Worm (Caenorhabditis elegans) whole organism, L2 larva: ENCODE data around the gene ets-4.

Source experiments
- ZK546.5 ChIP-seq: sonication (generic microtip); optimal IDR thresholded peaks from 2 replicates; lab custom pipeline; 2017; ENCODE audit warnings: missing biosample characterization, missing genetic modification characterization
- ama-1 ChIP-seq: fragments of 150-350 bp; optimal IDR thresholded peaks from 2 replicates; lab custom pipeline; 2018; ENCODE audit warnings: inconsistent platforms
- fos-1 ChIP-seq: fragments of 150-350 bp; optimal IDR thresholded peaks from 2 replicates; lab custom pipeline; 2014; ENCODE audit warnings: missing biosample characterization, missing genetic modification characterization
- lsy-2 ChIP-seq, 2 experiments: fragments of 150-350 bp in 1 of 2; sonication (generic microtip) in 1 of 2; optimal IDR thresholded peaks; 2 replicates each; lab custom pipeline; 2014 to 2017; ENCODE audit warnings: missing biosample characterization in 2 of 2, missing genetic modification characterization in 2 of 2
- nhr-237 ChIP-seq: fragments of 150-350 bp; optimal IDR thresholded peaks from 2 replicates; lab custom pipeline; 2014; ENCODE audit warnings: missing biosample characterization, missing genetic modification characterization
- unc-39 ChIP-seq: fragments of 150-350 bp; optimal IDR thresholded peaks from 2 replicates; lab custom pipeline; 2014; ENCODE audit warnings: missing biosample characterization, missing genetic modification characterization
- unc-62 ChIP-seq: fragments of 150-350 bp; optimal IDR thresholded peaks from 2 replicates; lab custom pipeline; 2014; ENCODE audit warnings: missing biosample characterization, missing genetic modification reagents, missing genetic modification characterization

DNA sequence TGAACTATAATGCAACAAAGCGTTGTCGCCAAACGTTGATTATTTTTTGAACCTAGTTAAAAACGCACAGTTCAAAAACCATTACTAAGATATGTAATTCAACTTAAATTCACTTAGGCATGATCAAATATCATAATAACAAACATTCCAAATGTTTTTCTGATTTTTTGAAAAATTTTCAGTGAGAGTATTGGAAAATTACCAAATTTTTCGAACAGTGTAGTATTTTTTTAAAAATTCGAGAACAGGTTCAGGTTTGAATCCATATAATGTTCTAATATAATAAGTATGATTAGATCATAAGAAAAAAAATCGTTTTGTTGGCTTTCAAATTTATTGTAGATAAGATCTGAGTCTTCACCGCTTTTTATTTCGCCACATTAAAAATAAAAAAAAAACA lies 35.0 kb downstream of the ets-4 start:
- no peak for TF ChIP-seq unc-39 (tag; lab: Kevin White, UChicago)
- no peak for TF ChIP-seq unc-62 (GFP tag; lab: Kevin White, UChicago)
- no peak for TF ChIP-seq nhr-237 (tag; lab: Kevin White, UChicago)
- TF ChIP-seq ZK546.5 (tag; lab: Kevin White, UChicago), result no peak
- TF ChIP-seq ama-1 (lab: Kevin White, UChicago), result no peak
- TF ChIP-seq lsy-2 (tag; optimal IDR thresholded peaks at IDR 0.05; lab: Kevin White, UChicago), result no peak
- no peak for TF ChIP-seq fos-1
